Worm (Caenorhabditis elegans): ENCODE data around the gene F41G3.10.

DNA sequence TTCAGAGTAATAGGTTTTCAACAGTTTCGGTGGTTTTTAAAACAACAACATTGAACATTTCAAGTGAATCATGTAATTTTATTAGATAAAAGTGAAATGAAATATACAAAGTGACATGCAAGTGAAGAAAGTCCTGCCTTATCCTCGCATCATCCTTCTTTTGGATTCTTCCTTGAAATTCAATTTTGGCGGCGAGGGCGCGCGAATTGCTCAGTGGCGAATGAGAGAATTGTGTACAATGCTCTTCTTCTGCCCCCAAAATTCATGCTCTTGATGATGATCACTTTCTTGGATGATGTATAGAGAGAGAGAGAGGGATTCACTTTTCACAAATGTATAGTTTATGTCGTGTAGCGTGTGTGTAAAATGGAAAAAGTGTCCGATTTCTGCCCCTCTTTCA lies 39.6 kb downstream of the F41G3.10 start:
- TF ChIP-seq Y67H2A.10 (GFP tag; conservative IDR thresholded peaks at IDR 0.05) = no peak
- TF ChIP-seq B0035.1 (tag; optimal IDR thresholded peaks at IDR 0.05) = no peak
- no peak for TF ChIP-seq Y95B8A.8 (GFP tag; IDR thresholded peaks at IDR 0.05)
- TF ChIP-seq sea-2 (GFP tag; IDR thresholded peaks at IDR 0.05) = no peak

Measured in whole organism, young adult.